Worm (Caenorhabditis elegans) whole organism, mixed stage, embryonic: ENCODE results near the gene F53C3.7.

Source experiments
- M03D4.4 ChIP-seq: sonication (generic microtip); optimal IDR thresholded peaks from 2 replicates; lab custom pipeline; 2017; ENCODE audit warnings: mild to moderate bottlenecking, missing genetic modification characterization, missing compliant biosample characterization
- bed-3 ChIP-seq: fragments of 200-800 bp; sonication (Bioruptor generic); optimal IDR thresholded peaks from 3 replicates; lab custom pipeline; 2018; ENCODE audit warnings: mild to moderate bottlenecking, missing genetic modification characterization, moderate library complexity, missing compliant biosample characterization
- blmp-1 ChIP-seq: fragments of 150-350 bp; optimal IDR thresholded peaks from 2 replicates; lab custom pipeline; 2014; ENCODE audit warnings: missing biosample characterization, missing genetic modification characterization
- ceh-83 ChIP-seq: fragments of 200-800 bp; sonication (Bioruptor generic); optimal IDR thresholded peaks from 2 replicates; lab custom pipeline; 2018; ENCODE audit warnings: mild to moderate bottlenecking, missing genetic modification characterization, missing compliant biosample characterization
- cnd-1 ChIP-seq: fragments of 200-800 bp; sonication (Bioruptor generic); optimal IDR thresholded peaks from 2 replicates; lab custom pipeline; 2018; ENCODE audit warnings: mild to moderate bottlenecking, missing genetic modification characterization, missing compliant biosample characterization
- drap-1 ChIP-seq: fragments of 200-800 bp; sonication (Bioruptor generic); optimal IDR thresholded peaks from 3 replicates; lab custom pipeline; 2018; ENCODE audit warnings: mild to moderate bottlenecking, missing genetic modification characterization, missing compliant biosample characterization
- elt-1 ChIP-seq: sonication (generic microtip); optimal IDR thresholded peaks from 2 replicates; lab custom pipeline; 2017; ENCODE audit warnings: missing genetic modification characterization, mild to moderate bottlenecking, missing compliant biosample characterization, antibody characterized with exemption, moderate library complexity, borderline replicate concordance; ENCODE audit not compliant: insufficient read depth
- elt-3 ChIP-seq: fragments of 150-350 bp; optimal IDR thresholded peaks from 2 replicates; lab custom pipeline; 2014; ENCODE audit warnings: missing biosample characterization, missing genetic modification characterization
- ham-2 ChIP-seq: fragments of 200-800 bp; sonication (Bioruptor generic); optimal IDR thresholded peaks from 2 replicates; lab custom pipeline; 2018; ENCODE audit warnings: mild to moderate bottlenecking, missing genetic modification characterization, missing compliant biosample characterization
- lin-13 ChIP-seq: fragments of 150-350 bp; optimal IDR thresholded peaks from 2 replicates; lab custom pipeline; 2014; ENCODE audit warnings: missing biosample characterization, missing genetic modification characterization
- lin-32 ChIP-seq: fragments of 200-800 bp; sonication (Bioruptor generic); optimal IDR thresholded peaks from 2 replicates; lab custom pipeline; 2018; ENCODE audit warnings: mild to moderate bottlenecking, missing genetic modification characterization, missing compliant biosample characterization
- lsy-2 ChIP-seq: fragments of 150-350 bp; optimal IDR thresholded peaks from 2 replicates; lab custom pipeline; 2014; ENCODE audit warnings: missing biosample characterization, missing genetic modification characterization
- mab-5 ChIP-seq: fragments of 150-350 bp; optimal IDR thresholded peaks from 2 replicates; lab custom pipeline; 2014; ENCODE audit warnings: missing biosample characterization, missing genetic modification characterization
- mep-1 ChIP-seq: fragments of 150-350 bp; optimal IDR thresholded peaks from 2 replicates; lab custom pipeline; 2017; ENCODE audit warnings: missing biosample characterization, missing genetic modification reagents, missing genetic modification characterization, inconsistent platforms
- mls-2 ChIP-seq: sonication (generic microtip); optimal IDR thresholded peaks from 2 replicates; lab custom pipeline; 2016; ENCODE audit warnings: mild to moderate bottlenecking, missing genetic modification characterization, moderate library complexity, missing compliant biosample characterization
- nhr-12 ChIP-seq: fragments of 150-350 bp; optimal IDR thresholded peaks from 2 replicates; lab custom pipeline; 2014; ENCODE audit warnings: missing biosample characterization, missing genetic modification characterization
- nhr-2 ChIP-seq: fragments of 150-350 bp; optimal IDR thresholded peaks from 2 replicates; lab custom pipeline; 2014; ENCODE audit warnings: missing biosample characterization, missing genetic modification characterization
- nhr-237 ChIP-seq: fragments of 150-350 bp; optimal IDR thresholded peaks from 2 replicates; lab custom pipeline; 2014; ENCODE audit warnings: missing biosample characterization, missing genetic modification characterization
- nhr-28 ChIP-seq: fragments of 150-350 bp; optimal IDR thresholded peaks from 2 replicates; lab custom pipeline; 2014; ENCODE audit warnings: missing biosample characterization, missing genetic modification characterization
- pha-4 ChIP-seq: fragments of 150-350 bp; optimal IDR thresholded peaks from 2 replicates; lab custom pipeline; 2018; ENCODE audit warnings: missing biosample characterization, missing genetic modification reagents, missing genetic modification characterization
- sem-2 ChIP-seq: fragments of 200-800 bp; sonication (Bioruptor generic); optimal IDR thresholded peaks from 2 replicates; lab custom pipeline; 2018; ENCODE audit warnings: mild to moderate bottlenecking, missing genetic modification characterization, missing compliant biosample characterization
- snpc-4 ChIP-seq: fragments of 150-350 bp; optimal IDR thresholded peaks from 2 replicates; lab custom pipeline; 2014; ENCODE audit warnings: missing biosample characterization, missing genetic modification characterization
- sptf-1 ChIP-seq: sonication (generic microtip); optimal IDR thresholded peaks from 2 replicates; lab custom pipeline; 2017; ENCODE audit warnings: mild to moderate bottlenecking, missing genetic modification characterization, moderate library complexity, missing compliant biosample characterization
- tbx-8 ChIP-seq: fragments of 200-800 bp; sonication (Bioruptor generic); optimal IDR thresholded peaks from 2 replicates; lab custom pipeline; 2018; ENCODE audit warnings: mild to moderate bottlenecking, missing genetic modification characterization, moderate library complexity, missing compliant biosample characterization
- unc-39 ChIP-seq: fragments of 150-350 bp; optimal IDR thresholded peaks from 2 replicates; lab custom pipeline; 2014; ENCODE audit warnings: missing biosample characterization, missing genetic modification characterization
- unc-62 ChIP-seq: fragments of 150-350 bp; optimal IDR thresholded peaks from 2 replicates; lab custom pipeline; 2014; ENCODE audit warnings: missing biosample characterization, missing genetic modification reagents, missing genetic modification characterization
- ztf-11 ChIP-seq: fragments of 150-350 bp; optimal IDR thresholded peaks from 2 replicates; lab custom pipeline; 2014; ENCODE audit warnings: missing biosample characterization, missing genetic modification characterization

F53C3.7 gene

DNA sequence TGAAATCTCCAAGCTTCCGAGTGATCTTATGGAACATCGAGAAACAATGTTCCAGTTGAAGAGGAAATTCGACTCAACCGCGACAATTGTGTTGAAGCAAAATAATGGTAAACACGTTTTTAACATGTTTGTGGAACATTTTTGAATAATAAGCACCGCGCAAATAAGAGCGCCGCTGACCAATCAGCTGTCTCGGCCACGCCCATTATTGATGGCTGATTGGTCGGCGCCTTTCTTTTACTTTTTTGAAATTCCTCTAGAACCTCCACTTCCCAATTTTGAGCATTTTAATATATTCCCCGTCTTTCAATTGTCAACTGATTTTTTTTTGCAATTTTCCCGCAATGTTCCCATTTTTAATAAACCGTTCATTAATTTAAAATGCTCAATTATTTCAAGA lies 13.3 kb downstream of the F53C3.7 start:
- no peak for TF ChIP-seq snpc-4 (tag; lab: Kevin White, UChicago)
- no peak for TF ChIP-seq M03D4.4 (tag; lab: Kevin White, UChicago)
- no peak for TF ChIP-seq nhr-12 (tag; lab: Kevin White, UChicago)
- TF ChIP-seq mab-5 = no peak
- TF ChIP-seq pha-4 = no peak
- no peak for TF ChIP-seq ztf-11
- no peak for TF ChIP-seq cnd-1 (tag; lab: Kevin White, UChicago)
- TF ChIP-seq elt-3 (tag; lab: Kevin White, UChicago) = no peak
- TF ChIP-seq blmp-1 (tag; lab: Kevin White, UChicago) = no peak
- TF ChIP-seq elt-1 (tag; lab: Kevin White, UChicago) = no peak

- TF ChIP-seq lin-13 (tag; lab: Kevin White, UChicago) (no peak), ztf-11 (no peak), mls-2 (no peak), drap-1 (no peak), nhr-12 (tag; lab: Kevin White, UChicago) (no peak), lin-32 (GFP tag; lab: Kevin White, UChicago) (no peak), elt-3 (tag; lab: Kevin White, UChicago) (no peak)
These were observed 14.4 kb downstream of the F53C3.7 start for ce11 chrII:3909301-3909700.

DNA sequence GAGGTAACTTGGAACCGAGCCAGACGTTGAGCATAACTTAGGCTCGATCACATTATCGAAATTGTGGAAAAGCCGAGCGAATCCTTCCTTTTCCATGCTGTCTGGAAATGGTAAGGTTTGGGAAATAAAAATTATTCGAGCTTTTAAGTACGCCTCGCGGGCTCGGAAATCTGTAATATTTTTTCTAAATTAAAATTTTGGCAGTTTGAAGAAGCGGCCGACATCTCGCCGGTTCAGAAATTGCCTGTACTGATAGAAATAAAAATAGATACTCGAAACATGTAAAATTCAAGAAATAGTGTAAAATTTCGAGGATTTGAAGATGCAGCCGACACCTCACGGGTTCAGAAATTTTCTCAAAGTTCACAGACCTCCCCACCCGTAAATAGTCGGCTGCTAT lies 15.9 kb downstream of the F53C3.7 start, which contains the start of gene bcmo-2:
Gene bcmo-2, minus strand, starts transcription at position 101 of the 400 bp plus-strand sequence.
- TF ChIP-seq ham-2 (GFP tag; lab: Kevin White, UChicago) (no peak), pha-4 (no peak)

- TF ChIP-seq nhr-2 (tag; lab: Kevin White, UChicago) = no peak
- TF ChIP-seq sptf-1 (tag; lab: Kevin White, UChicago) = no peak
- TF ChIP-seq elt-1 (tag; lab: Kevin White, UChicago) = no peak
- no peak for TF ChIP-seq mab-5
- no peak for TF ChIP-seq sem-2 (GFP tag; lab: Kevin White, UChicago)
- no peak for TF ChIP-seq ztf-11
- no peak for TF ChIP-seq snpc-4 (tag; lab: Kevin White, UChicago)
- TF ChIP-seq unc-62 (GFP tag; lab: Kevin White, UChicago) = no peak
- no peak for TF ChIP-seq blmp-1 (tag; lab: Kevin White, UChicago)
- TF ChIP-seq ham-2 (GFP tag; lab: Kevin White, UChicago) = no peak
- TF ChIP-seq unc-39 = no peak
- no peak for TF ChIP-seq lin-13 (tag; lab: Kevin White, UChicago)
- no peak for TF ChIP-seq lsy-2
These were observed 16.4 kb downstream of the F53C3.7 start for ce11 chrII:3911284-3911683.

DNA sequence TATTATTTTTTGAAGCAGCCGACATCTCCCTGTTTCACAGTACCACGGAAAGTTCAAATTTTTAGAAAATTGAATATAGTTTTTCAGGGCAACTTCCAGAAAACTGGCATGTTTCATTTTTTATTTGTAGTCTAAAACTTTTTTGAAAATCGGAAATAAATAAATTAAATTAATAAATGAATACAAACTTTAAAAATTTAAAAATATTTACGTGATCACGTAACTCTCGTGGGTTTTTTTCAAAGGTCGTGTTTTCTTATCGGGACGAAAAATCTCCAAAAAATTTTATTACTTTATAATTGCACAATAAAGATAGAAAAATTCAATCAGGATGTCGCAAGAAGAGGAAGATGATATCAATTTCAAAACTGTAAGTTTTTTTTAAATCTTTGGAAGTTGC lies 16.9 kb downstream of the F53C3.7 start, which contains the start of gene F53C3.1:
Gene F53C3.1, plus strand, starts transcription at position 301 of the 400 bp plus-strand sequence.
- TF ChIP-seq sem-2 (GFP tag; lab: Kevin White, UChicago) = no peak
- no peak for TF ChIP-seq bed-3 (GFP tag; lab: Kevin White, UChicago)
- TF ChIP-seq drap-1 = no peak
- no peak for TF ChIP-seq mep-1 (tag; lab: Kevin White, UChicago)
- TF ChIP-seq mls-2 = no peak
- no peak for TF ChIP-seq lin-32 (GFP tag; lab: Kevin White, UChicago)
- no peak for TF ChIP-seq cnd-1 (tag; lab: Kevin White, UChicago)
- TF ChIP-seq nhr-12 (tag; lab: Kevin White, UChicago) = no peak
- no peak for TF ChIP-seq sptf-1 (tag; lab: Kevin White, UChicago)
- TF ChIP-seq blmp-1 (tag; lab: Kevin White, UChicago) = no peak
- no peak for TF ChIP-seq nhr-237
- no peak for TF ChIP-seq snpc-4 (tag; lab: Kevin White, UChicago)

- TF ChIP-seq drap-1 (no peak), tbx-8 (GFP tag; lab: Kevin White, UChicago) (no peak), cnd-1 (tag; lab: Kevin White, UChicago) (no peak), blmp-1 (tag; lab: Kevin White, UChicago) (no peak), nhr-28 (tag; lab: Kevin White, UChicago) (no peak), nhr-2 (tag; lab: Kevin White, UChicago) (no peak), unc-62 (GFP tag; lab: Kevin White, UChicago) (no peak), ztf-11 (no peak), lin-13 (tag; lab: Kevin White, UChicago) (no peak), snpc-4 (tag; lab: Kevin White, UChicago) (no peak), mls-2 (no peak), ceh-83 (GFP tag; lab: Kevin White, UChicago) (no peak)
These were observed 18.8 kb downstream of the F53C3.7 start for ce11 chrII:3913673-3914072.
